Fruit fly (Drosophila melanogaster) Kc167 (cell line): Measurements from ENCODE around the gene pav.

Source experiments
- Myc ChIP-seq: fragments of >200 bp; optimal IDR thresholded peaks from 2 replicates; lab custom pipeline; 2017; ENCODE audit warnings: missing external identifiers
- Sin3A ChIP-seq: fragments of >200 bp; optimal IDR thresholded peaks from 2 replicates; lab custom pipeline; 2018; ENCODE audit warnings: missing external identifiers
- h ChIP-seq: fragments of >200 bp; optimal IDR thresholded peaks from 3 replicates; lab custom pipeline; 2018; ENCODE audit warnings: missing external identifiers
- insv ChIP-seq: fragments of >200 bp; optimal IDR thresholded peaks from 3 replicates; lab custom pipeline; 2018; ENCODE audit warnings: missing external identifiers
- psq ChIP-seq: fragments of >200 bp; optimal IDR thresholded peaks from 2 replicates; lab custom pipeline; 2017; ENCODE audit warnings: missing external identifiers
- ttk ChIP-seq: sonication (Bioruptor generic); optimal IDR thresholded peaks from 2 replicates; lab custom pipeline; 2017; ENCODE audit warnings: missing external identifiers

Gene pav

dm6 chr3L:4242428-4242827 lies at the start of gene pav:
Gene pav, plus strand, starts transcription at chr3L:4242734.
- TF ChIP-seq ttk (lab: Kevin White, UChicago) (no peak), Sin3A (lab: Kevin White, UChicago) (no peak), insv (lab: Kevin White, UChicago) (no peak)

dm6 chr3L:4193730-4194649 lies 48.5 kb upstream of the pav start, which contains the start of gene CG43367:
Gene CG43367, plus strand, starts transcription at chr3L:4193993.
- no peak for TF ChIP-seq Sin3A (lab: Kevin White, UChicago)
- TF ChIP-seq ttk (lab: Kevin White, UChicago): no peak
- TF ChIP-seq psq: no peak
- no peak for TF ChIP-seq h
- TF ChIP-seq Myc (lab: Kevin White, UChicago): no peak
- no peak for TF ChIP-seq insv (lab: Kevin White, UChicago)

DNA sequence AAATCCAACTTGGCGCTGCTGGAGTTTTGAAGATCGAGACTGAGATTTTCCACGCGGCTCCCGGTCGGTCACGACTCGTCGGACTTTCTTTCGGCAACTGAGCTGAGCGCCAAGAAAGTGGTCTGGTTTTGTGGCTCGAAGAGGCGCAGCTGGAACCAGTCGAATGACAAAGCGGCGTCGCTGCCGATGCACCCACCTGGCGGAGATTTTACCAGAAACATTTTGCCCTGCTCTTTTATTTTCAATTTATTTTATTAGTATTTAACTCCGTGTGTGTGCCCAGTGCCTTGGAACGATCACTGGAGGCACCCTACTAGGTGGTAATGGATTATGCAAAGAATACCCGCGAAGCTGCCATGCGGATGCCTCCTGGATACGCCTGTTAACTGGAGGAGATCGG lies 38.3 kb upstream of the pav start, which contains the start of gene CG15005:
CG15005 (minus strand) TSS at position 101 of the 400 bp plus-strand sequence.
- TF ChIP-seq psq (no peak), ttk (lab: Kevin White, UChicago) (no peak), insv (lab: Kevin White, UChicago) (no peak), h (no peak), Sin3A (lab: Kevin White, UChicago) (no peak), Myc (lab: Kevin White, UChicago) (no peak)

- TF ChIP-seq Sin3A (lab: Kevin White, UChicago) (no peak), psq (no peak), h (no peak), insv (lab: Kevin White, UChicago) (no peak), Myc (lab: Kevin White, UChicago) (no peak), ttk (lab: Kevin White, UChicago) (no peak)
Measured at dm6 chr3L:4204867-4205266, 37.7 kb upstream of the pav start.

DNA sequence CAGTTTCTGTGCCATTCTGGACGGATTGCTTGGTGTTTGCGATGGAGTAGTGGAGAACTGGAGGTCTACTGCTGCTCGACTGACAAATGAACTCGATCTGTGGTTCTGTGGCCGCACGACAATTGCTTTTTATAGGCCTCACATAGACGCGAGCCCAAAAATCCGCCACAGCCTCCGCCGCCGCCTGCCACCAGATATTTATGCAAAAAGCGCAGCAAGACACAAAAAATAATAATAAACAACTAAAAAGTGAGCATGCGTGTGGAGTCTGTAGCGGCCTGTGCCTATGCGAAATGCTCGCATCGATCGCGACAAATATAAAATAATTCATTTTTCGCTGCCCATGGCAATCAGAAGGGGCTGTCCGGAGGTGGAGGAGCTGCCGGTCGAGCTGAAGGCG lies 33.5 kb upstream of the pav start, which contains the start of gene Cpr64Aa:
Cpr64Aa (minus strand) TSS at position 101 of the 400 bp plus-strand sequence.
- TF ChIP-seq Sin3A (lab: Kevin White, UChicago) (no peak), ttk (lab: Kevin White, UChicago) (no peak), Myc (lab: Kevin White, UChicago) (no peak), psq (no peak), insv (lab: Kevin White, UChicago) (no peak), h (no peak)

DNA sequence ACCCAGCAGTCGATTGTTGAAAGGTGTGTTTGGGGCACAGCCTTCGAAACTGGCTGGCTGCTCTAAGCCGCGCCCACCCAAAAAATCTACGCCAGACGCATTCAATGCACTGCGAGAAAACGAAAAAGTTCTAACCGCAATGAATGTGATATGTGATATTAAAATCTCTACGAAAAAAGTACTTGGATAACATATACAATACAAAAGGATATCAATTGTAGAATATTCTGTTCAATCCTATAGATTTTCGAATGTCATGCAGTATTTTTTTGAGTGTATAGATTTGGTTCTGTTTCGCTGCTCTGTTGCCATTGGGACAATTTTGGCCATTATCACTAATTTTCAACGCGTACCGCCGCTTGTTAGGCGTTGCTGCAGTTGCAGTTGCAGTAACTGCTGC lies 32.8 kb upstream of the pav start:
- TF ChIP-seq ttk (lab: Kevin White, UChicago) (no peak), h (no peak), Sin3A (lab: Kevin White, UChicago) (no peak), insv (lab: Kevin White, UChicago) (no peak), psq (no peak), Myc (lab: Kevin White, UChicago) (no peak)

dm6 chr3L:4211440-4211839 lies 31.1 kb upstream of the pav start, which contains the start of gene Cpr64Ab:
Gene Cpr64Ab, minus strand, starts transcription at chr3L:4211540.
- no peak for TF ChIP-seq ttk (lab: Kevin White, UChicago)
- TF ChIP-seq psq: no peak
- TF ChIP-seq h: no peak
- TF ChIP-seq insv (lab: Kevin White, UChicago): no peak
- no peak for TF ChIP-seq Myc (lab: Kevin White, UChicago)

DNA sequence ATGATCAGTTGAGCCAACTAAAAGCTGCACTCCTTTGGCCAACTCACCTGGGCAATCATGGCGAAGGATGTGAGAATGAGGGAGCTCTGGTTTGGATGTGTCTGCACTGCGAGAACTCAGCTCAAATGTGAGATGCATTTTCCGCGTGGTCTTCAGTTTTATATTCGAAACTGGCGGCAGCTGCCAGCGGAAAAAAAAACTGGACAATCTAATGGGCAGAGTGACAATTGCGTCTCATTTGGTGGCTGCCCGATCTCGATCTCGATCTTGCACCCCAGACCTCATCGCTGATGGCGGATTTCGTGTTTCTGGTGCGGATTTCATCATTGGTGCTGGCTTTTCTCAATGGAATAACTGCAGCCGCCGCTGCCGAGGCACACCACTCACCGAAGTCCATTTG lies 29.7 kb upstream of the pav start, which contains the start of gene Cpr64Ac:
Cpr64Ac (minus strand) TSS at position 101 of the 400 bp plus-strand sequence.
- TF ChIP-seq ttk (lab: Kevin White, UChicago) (no peak), psq (no peak), Myc (lab: Kevin White, UChicago) (no peak), Sin3A (lab: Kevin White, UChicago) (no peak), h (no peak)

dm6 chr3L:4215079-4215478 lies 27.5 kb upstream of the pav start, which contains the start of gene Cpr64Ad:
Gene Cpr64Ad, plus strand, starts transcription at chr3L:4215379.
- TF ChIP-seq Myc (lab: Kevin White, UChicago): no peak
- no peak for TF ChIP-seq ttk (lab: Kevin White, UChicago)
- TF ChIP-seq psq: no peak
- TF ChIP-seq h: no peak
- TF ChIP-seq Sin3A (lab: Kevin White, UChicago): no peak
- no peak for TF ChIP-seq insv (lab: Kevin White, UChicago)

DNA sequence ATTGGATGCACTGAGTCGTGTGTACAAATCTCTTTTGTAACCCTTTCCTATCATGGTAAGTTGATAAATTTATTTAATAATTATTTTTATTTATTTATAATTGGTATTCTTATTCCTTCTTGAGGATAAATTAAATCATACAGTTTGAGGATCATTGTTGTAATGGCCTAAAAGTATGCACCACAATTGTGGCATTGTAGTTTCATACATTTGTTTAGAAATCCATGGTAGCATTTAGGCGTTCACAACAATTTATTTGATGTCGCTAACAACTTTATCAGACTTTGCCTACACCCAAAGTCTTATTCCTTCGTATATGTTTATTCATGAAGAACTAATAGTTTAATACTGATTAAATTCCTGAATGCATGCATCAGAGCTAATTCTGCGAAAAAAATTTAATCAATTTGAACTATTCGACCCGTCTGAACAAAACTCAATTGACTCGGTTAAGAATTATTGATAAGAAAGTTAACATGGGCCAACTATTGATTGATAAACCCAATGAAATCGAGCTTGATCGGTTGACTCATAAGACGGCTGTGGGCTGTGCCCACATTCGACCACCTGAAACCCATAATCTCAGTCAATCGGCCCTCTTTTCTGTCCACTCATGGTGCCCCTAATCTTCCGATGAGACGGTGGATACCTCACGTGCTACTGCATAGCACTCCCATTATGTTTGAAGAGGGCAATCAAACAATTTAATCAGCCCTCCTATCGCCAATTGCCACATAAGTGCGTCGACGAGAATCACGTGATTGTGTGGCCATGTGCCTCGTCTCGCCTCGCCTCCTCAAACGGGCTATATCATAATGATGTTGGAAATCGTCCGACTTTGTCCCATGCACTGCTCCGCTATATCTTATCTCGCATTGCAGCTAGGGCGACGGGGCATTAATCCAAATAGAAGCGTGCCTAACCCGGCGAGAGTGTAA lies 23.0 kb upstream of the pav start:
- TF ChIP-seq Sin3A (lab: Kevin White, UChicago): no peak
- TF ChIP-seq psq: no peak
- no peak for TF ChIP-seq ttk (lab: Kevin White, UChicago)
- TF ChIP-seq insv (lab: Kevin White, UChicago): no peak
- TF ChIP-seq h: no peak
- TF ChIP-seq Myc (lab: Kevin White, UChicago): no peak

DNA sequence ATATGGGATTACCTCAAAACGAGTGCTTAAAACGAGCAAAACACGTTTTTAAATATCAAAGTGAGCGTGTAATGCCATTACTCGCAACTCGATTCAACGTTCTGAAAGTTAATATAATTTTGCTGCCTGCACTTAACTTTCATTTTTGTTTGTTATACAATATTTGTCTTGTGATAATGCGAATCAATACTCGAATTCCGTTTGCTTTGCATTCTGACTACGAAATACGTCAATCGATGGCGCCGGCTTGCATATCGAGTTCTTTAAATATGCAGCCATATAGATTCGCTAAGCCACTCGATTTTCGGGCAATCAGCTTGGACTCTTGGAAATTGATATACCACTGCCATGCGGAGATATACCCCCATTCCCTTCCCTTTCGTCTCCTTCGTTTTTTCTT lies 21.9 kb upstream of the pav start:
- TF ChIP-seq Myc (lab: Kevin White, UChicago): no peak
- no peak for TF ChIP-seq h
- no peak for TF ChIP-seq insv (lab: Kevin White, UChicago)
- no peak for TF ChIP-seq ttk (lab: Kevin White, UChicago)
- TF ChIP-seq psq: no peak
- no peak for TF ChIP-seq Sin3A (lab: Kevin White, UChicago)
